Fruit fly (Drosophila melanogaster) whole organism: ENCODE measurements around the gene Mst89B.

Experiments
- Dll ChIP-seq: fragments of >200 bp; optimal IDR thresholded peaks from 2 replicates; lab custom pipeline; 2017
- EcR ChIP-seq, 2 experiments: fragments of >200 bp; optimal IDR thresholded peaks; 2 replicates each; lab custom pipeline; 2017; ENCODE audit warnings: missing biosample characterization in 2 of 2, missing genetic modification characterization in 2 of 2, missing genetic modification reagents in 2 of 2
- pan ChIP-seq: fragments of >200 bp; optimal IDR thresholded peaks from 2 replicates; lab custom pipeline; 2017
- psq ChIP-seq: fragments of >200 bp; optimal IDR thresholded peaks from 2 replicates; lab custom pipeline; 2017

dm6 chr3R:16273503-16274131 lies 6.8 kb downstream of the Mst89B start:
- TF ChIP-seq psq (lab: Kevin White, UChicago) (no peak), EcR (GFP tag; optimal IDR thresholded peaks at IDR 0.05; lab: Kevin White, UChicago) (no peak), Dll (no peak), pan (no peak)
